Fruit fly (Drosophila melanogaster) S2 (cell line): Measurements from ENCODE around the gene slmb.
A peak's percentile ranks its signal among the peaks of the same experiment; 100 is the strongest.

Source experiments
- CG8478 ChIP-seq: fragments of >200 bp; optimal IDR thresholded peaks from 2 replicates; lab custom pipeline; 2018
- CTCF ChIP-seq, 2 experiments: fragments of >200 bp; optimal IDR thresholded peaks; 2 replicates each; lab custom pipeline; 2018

Gene slmb

DNA sequence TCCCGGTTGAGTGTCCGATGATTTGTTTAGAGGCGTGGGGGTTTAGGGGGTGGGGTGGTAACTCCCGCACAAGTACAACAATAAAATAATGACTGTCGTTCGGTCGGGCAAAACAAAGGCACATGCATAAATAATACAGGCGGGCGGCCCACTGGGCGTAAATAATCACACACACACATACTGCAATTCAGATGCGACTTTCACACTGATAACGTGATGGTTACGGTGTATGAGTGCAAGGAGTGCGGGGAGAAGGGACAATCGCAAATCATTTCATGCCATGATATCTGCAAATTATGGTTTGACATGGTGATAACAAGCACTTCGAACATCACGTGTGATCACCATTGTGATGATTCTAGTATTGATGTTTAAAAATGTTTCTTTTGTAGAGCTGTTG lies 22.8 kb upstream of the slmb start:
- no peak for TF ChIP-seq CG8478 (lab: Kevin White, UChicago)
- TF ChIP-seq CTCF (optimal IDR thresholded peaks at IDR 0.05; lab: Kevin White, UChicago): no peak

DNA sequence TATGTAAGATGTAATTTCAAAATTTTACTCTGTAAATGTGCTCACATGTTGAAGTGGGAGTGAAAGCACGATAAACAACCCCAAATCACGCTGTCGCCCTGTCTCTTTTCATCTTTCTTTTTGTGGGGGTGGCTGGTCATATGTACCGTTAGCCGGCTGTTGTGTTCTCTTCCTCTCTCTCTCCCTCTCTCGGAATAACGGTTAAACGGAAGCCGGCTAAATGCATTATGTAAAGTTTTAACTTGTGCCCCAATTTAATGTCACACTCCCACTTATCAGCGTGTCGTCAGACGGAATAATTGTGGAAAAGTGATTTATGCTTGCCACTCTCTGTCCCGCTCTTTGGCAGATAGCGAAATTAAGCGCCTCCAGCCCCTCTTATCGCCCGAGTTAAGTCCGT lies 14.1 kb upstream of the slmb start:
- no peak for TF ChIP-seq CTCF (optimal IDR thresholded peaks at IDR 0.05; lab: Kevin White, UChicago)
- TF ChIP-seq CG8478 (lab: Kevin White, UChicago): no peak

DNA sequence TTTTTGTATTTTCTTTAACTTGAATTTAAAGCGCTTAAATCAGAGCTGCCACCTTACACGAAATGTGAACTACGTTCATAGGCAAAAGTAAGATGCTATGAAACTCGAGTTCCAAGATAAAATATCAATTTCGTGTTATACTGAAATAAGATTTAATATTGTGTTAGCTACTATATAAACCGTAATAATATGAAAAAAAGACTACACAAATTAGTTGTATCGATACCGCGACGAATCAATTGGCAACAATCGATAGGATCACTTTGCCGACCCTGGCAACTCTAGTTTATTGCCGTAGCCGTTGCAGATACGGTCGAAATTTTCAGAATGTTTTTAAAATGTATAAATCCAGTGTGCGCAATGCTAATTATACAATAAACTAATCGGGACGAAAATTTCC lies 13.2 kb upstream of the slmb start, which contains the start of gene SNF4Agamma:
SNF4Agamma (plus strand) TSS at position 282 of the 400 bp plus-strand sequence.
- TF ChIP-seq CG8478 (lab: Kevin White, UChicago): no peak
- no peak for TF ChIP-seq CTCF (optimal IDR thresholded peaks at IDR 0.05; lab: Kevin White, UChicago)

DNA sequence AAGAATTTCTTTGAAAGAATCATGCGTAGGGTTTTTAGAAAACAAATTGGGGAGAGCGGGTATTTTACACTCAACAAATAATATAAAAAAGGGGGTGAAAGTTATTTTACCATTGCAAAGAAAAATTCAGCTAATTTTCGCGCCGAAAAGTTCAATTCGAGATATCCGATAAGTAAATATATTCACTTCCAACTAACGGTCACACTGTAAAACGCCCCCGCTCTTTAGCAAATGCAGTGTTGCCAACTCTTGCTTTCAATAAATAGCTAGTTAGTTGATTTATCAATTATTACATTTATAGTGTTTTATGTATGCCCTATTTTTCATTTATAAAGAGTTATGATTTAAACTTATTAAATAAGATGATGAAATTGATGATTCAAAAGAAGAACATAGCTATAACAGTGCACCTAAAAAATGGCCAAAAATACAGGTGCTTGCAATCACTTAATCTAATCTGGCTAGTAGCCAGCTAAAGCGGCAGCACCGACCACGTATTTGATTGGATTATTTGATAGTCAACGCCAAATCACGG lies 11.0 kb upstream of the slmb start, which contains the start of gene meigo:
meigo (plus strand) TSS at position 51 of the 535 bp plus-strand sequence.
- TF ChIP-seq CTCF (optimal IDR thresholded peaks at IDR 0.05; lab: Kevin White, UChicago): no peak
- no peak for TF ChIP-seq CG8478 (lab: Kevin White, UChicago)

DNA sequence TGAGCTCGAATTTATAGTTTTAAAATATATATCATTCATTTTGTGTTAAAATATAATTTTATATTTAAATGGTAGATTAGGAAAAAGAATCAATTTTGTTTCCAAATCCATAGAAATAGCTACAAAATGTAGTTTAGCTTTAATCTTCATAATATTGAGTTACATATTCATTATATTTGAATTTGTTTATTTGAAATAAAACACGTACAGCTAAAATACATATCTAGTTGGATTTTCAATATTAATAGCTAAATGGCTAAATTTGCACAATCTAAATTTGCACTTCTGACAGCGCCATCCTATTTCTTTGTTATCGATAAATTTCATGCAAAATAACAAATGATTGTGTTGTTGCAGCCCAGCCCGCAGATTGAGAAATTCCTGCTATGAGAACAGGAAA lies 6.7 kb upstream of the slmb start, which contains the start of gene Usp8:
Usp8 (plus strand) TSS at position 312 of the 400 bp plus-strand sequence.
- TF ChIP-seq CG8478 (lab: Kevin White, UChicago): no peak
- no peak for TF ChIP-seq CTCF (optimal IDR thresholded peaks at IDR 0.05; lab: Kevin White, UChicago)

DNA sequence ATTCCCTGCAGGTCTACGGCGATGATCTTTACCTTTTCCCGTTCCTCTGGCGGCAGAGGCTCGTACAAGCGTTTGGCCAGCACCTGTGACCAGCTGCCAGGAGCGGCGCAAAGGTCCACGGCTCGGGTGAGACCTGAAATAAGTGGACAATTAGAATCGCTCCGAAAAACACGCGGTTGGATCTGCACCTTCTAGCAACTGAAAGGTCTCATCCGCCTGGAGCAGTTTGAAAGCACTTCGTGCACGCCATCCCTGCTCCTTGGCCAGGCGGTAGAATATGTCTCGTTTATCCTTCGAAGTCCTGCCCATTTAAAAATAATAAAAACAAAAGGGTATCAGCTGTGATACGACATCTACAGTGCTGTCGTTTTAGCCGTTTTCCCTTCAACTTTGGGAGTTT lies 6.2 kb upstream of the slmb start, which contains the start of gene Trm7-34:
Trm7-34 (minus strand) TSS at position 365 of the 400 bp plus-strand sequence.
- no peak for TF ChIP-seq CG8478 (lab: Kevin White, UChicago)
- TF ChIP-seq CTCF (optimal IDR thresholded peaks at IDR 0.05; lab: Kevin White, UChicago): no peak

DNA sequence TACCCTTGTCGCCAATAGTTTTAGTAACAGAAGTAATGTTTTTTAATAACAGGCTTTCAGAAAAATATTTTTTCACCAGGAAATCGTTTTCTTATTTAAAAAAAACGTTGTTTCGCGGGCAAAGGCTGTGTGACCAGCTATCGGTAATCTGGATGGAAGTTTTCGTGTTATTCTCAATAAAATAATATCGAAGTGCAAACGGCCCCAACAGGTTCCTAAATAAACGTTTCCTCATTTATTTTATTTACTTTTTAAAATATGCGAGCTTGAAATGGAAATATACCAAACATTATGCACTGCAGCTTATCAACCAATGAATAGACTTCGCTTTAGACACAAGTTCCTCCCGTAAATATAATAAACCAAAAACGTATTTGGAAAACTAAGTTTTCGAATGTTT lies 2.8 kb upstream of the slmb start, which contains the start of gene Ice2:
Ice2 (plus strand) TSS at position 167 of the 400 bp plus-strand sequence.
- TF ChIP-seq CG8478 (lab: Kevin White, UChicago) (no peak), CTCF (optimal IDR thresholded peaks at IDR 0.05; lab: Kevin White, UChicago) (no peak)

DNA sequence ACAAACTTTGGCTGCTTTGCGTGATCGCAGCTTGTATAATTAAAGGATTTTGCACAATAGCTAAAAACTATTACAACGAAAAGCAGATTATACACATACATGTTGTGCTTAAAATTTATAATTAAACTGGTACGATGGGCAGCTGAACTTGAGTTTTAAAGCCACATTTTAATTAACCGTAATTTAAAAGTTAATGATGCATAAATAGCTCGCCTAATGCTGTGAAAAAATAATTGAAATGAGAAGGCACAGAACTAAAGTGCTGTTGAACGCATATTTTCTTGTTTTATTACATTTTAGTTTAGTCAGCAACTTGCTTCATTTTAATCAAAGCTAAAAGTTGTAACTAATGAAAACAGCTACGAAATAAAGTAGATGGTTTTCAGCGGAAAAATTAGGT lies 2.3 kb upstream of the slmb start, which contains the start of gene Obp93a:
Obp93a (minus strand) TSS at position 101 of the 400 bp plus-strand sequence.
- TF ChIP-seq CTCF (optimal IDR thresholded peaks at IDR 0.05; lab: Kevin White, UChicago) (no peak), CG8478 (lab: Kevin White, UChicago) (no peak)

DNA sequence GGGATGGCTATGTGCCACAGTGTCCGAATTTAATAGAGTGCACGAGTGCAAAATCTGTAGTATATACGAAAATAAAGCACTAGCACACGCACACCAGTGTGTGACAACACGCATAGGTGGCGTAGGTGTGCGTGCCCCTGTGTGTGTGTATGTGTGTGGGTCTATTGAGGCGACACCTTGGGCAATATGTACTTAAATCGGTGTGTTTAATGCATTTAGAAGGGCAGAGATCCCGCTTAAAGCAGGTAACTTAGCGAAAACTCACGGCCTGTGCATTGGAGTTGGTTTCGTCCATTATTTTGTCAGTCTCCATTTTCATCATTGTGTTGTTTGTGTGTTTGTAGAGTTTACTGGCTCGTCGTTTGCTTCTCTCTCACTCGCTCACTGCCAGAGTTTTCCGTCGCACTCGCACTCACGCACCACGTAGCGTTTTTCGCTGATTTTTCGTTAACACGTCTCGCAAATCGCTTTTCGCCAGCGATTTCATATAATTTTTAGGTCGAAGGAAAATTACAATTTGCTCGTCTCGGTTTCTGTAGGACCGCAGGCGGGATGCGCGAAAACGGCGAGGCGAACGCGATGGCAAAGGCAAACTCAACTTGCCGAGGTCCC lies 506 bp downstream of the slmb start:
- TF ChIP-seq CG8478 (lab: Kevin White, UChicago) (no peak), CTCF (optimal IDR thresholded peaks at IDR 0.05; lab: Kevin White, UChicago) (peak in 1 of 2 experiments; percentile 37)

DNA sequence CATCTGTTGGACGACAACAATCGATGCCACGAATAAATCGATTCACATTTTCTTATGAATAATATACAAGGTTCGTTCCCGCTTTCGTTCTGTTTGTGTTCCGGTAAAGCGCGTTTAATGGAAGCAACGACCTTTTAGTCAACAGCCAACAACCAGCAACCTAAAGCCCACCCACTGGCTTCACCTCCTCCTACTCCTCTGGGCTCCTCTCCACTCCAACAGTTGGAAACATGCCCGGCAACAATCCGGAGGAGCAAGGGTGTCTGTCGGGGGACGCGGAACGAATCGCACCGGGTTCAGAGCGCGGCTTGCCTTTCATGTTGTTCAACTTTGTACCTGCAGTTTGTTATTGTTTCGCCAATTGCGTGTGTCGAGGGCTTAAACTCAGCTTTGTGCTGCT lies 3.1 kb downstream of the slmb start:
- TF ChIP-seq CTCF (optimal IDR thresholded peaks at IDR 0.05; lab: Kevin White, UChicago) (no peak), CG8478 (lab: Kevin White, UChicago) (no peak)

DNA sequence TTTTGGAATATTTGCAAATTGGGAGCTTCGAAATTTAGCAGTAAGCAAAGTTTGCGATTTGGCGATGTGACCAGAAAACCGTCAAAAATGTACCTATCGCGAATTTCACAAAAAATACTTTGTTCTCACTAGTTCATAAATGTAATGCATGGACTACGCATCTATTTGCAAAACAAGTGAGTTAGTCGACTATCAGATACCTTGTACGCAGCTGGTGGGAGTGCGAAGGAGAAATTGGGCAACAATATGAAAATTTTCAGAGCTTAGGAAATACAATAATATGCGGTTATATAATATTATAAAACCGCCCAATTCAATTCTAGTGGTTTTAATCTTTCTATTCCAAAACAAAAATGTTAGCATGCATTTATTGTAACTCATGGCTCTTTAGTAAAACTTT lies 8.5 kb downstream of the slmb start, which contains the start of gene Bdbt:
Bdbt (minus strand) TSS at position 73 of the 400 bp plus-strand sequence.
- TF ChIP-seq CTCF (optimal IDR thresholded peaks at IDR 0.05; lab: Kevin White, UChicago) (no peak), CG8478 (lab: Kevin White, UChicago) (no peak)

DNA sequence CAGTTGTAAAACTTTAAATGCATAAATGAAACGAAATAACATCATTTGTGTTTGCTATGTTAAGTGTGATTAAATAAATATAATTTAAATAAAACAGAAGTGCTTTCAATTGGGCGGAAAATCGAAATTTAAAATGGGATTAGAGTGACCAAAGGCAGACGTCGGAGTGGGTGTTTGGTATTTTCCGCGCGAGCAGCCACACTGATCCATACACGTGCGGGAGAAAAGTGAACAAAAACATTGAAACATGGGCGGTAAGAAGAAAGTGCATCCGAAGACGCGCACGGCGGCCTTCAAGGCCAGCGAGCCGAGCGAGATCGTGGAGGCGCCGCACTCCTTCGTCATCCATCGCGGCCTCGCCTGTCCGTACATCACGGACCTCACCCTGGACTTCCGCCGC lies 11.2 kb downstream of the slmb start, which contains the start of gene ppan:
ppan (plus strand) TSS at position 198 of the 400 bp plus-strand sequence.
- TF ChIP-seq CG8478 (lab: Kevin White, UChicago) (no peak), CTCF (optimal IDR thresholded peaks at IDR 0.05; lab: Kevin White, UChicago) (no peak)

DNA sequence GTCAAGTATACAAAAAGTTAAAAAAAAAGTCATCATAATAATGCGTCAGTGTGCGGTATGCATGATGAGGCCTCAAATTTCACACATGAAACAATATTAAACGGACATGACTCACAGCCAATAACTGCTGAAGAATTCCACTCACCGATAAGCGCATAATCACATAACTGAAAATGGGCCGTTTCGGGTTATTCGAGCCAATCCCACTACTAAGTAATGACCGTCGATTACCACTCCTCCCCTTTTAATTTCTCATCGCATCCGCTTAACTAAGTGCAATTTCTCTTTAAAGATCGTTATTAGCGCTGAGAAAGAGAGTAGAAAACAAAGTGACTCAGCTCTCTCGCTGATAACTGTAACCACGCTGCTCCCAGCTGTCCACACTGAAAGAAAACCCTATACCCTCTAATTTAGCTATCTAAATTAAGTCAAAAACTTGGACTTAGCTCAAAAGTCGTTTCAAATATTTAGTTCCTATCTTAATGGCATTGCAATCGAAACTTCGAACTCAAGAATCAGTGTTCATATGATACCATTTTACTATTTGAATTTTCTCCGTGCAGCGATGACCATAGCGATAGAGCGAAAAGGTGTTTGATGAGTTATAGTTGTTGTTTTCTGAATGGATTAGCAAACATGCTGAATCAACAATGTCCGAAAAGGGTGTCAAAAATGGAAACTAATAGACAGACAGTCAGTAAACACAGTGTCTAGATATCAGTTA lies 14.4 kb downstream of the slmb start:
- TF ChIP-seq CTCF (optimal IDR thresholded peaks at IDR 0.05; lab: Kevin White, UChicago): no peak
- TF ChIP-seq CG8478 (lab: Kevin White, UChicago): no peak

DNA sequence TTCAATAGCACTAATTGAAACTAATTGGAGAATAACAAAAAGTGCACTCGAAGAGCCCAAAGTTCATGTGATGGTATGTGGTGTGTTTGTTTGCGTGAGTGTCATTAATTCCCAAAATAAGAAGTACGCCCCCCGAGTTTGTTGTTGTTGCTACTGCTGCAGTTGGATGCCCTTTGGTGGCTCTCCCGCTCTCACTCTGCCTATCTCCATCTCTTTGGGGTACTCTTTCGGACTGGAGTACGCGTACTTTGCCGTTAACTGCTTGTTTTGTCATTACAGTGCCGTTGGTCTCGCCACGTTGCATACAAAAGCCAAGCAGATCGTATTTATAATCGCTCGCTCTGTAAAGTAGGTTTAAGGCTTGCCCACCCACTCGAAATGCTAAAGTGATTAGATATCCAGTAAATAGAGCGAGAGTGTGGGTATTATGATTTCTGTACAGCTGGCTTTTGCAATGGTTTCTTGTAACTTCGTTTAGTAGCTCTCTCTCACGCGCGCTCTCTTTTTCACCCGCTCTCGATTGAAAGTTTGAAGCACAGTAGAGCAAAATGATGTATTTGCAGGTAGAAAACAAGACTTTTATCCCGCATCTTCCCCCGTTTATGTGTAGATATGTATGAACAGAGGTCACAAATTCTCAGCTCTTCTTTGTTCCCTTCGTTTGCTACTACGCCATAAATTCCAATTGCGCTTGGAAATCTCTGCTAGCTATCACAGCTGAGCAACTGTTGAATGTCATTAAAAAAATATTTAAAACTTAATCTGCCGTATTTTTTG lies 15.1 kb downstream of the slmb start:
- no peak for TF ChIP-seq CTCF (optimal IDR thresholded peaks at IDR 0.05; lab: Kevin White, UChicago)
- TF ChIP-seq CG8478 (lab: Kevin White, UChicago): no peak
